Worm (Caenorhabditis elegans): ENCODE data around the gene C36C9.11.
"Not testable (repeated sequence)": the region's sequence is repeated elsewhere in the genome, so short reads cannot be mapped to it uniquely, and the experiment has no call there.

DNA sequence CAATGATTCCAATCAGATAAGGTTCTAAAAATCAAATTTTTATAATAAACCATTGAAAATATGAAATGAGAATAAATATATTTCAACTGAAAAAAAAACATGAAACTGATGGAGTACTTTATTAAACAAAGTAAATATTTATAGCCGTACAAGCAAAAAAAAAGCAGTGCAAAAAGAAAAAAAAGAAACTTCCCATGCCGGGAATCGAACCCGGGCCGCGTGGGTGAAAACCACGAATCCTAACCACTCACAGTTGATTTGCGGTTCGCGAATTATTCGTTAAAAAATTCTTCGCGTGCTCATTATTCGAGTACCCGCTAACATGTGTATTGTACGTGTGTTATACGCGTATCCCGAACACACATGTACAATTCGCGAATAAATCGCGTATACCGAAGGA, 3.7 kb downstream of the C36C9.11 start, which contains the start of gene C36C9.6:
- TF ChIP-seq unc-62 (GFP tag; optimal IDR thresholded peaks at IDR 0.05); ama-1 (optimal IDR thresholded peaks at IDR 0.05): not testable (repeated sequence)
